Fruit fly (Drosophila melanogaster): ENCODE measurements around the gene rept.

rept gene

dm6 chr3L:19265761-19266160, 10.6 kb downstream of the rept start, which contains the start of gene CG45081:
Gene CG45081, plus strand, starts transcription at chr3L:19266061.
- no peak for TF ChIP-seq Mnt (GFP tag; optimal IDR thresholded peaks at IDR 0.05)
- TF ChIP-seq cic (GFP tag; optimal IDR thresholded peaks at IDR 0.05): peak; percentile 5

DNA sequence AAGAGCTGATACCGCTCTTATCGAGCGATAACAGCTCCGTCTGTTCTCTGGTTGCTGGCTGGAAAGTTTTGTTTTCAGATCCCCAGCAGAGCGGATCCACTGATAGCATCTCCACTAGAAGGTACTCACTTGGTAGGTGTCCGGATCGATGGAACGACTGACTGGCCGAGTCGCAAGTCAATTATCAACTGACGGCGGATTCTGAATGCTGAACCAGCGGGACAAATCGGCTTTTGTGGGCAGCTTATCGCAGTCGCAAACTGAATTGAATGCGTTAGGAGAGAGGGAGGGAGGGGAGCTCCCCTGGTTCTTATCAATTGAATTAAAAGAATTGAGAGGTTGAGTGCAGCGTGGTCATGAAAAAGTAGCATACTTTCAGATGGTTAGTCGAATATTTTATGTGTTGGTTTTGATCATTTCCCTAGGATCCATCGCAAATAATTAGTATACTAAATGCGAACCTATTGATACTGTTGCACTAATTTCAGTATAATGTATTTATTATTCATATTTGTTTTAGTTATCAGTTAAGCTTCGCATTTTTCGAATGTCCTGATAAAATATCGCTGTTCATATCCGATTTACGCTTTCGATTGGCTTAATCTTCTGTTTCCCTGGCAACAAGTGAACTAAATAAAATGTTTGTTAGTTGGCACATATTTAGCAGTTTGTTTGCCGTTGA, 13.7 kb downstream of the rept start, which contains the start of the genes Aldh7A1 and CG14085:
Gene Aldh7A1 (minus strand): TSS at position 194 of the 682 bp plus-strand sequence.
Gene CG14085 (plus strand): TSS at position 632 of the 682 bp plus-strand sequence.
- peak; percentile 11 for TF ChIP-seq Crg-1 (GFP tag; optimal IDR thresholded peaks at IDR 0.05)
- peak; percentile 69 for TF ChIP-seq CG12768 (GFP tag; optimal IDR thresholded peaks at IDR 0.05)
- no peak for TF ChIP-seq CG1620 (GFP tag; optimal IDR thresholded peaks at IDR 0.05)
- TF ChIP-seq Mnt (GFP tag; optimal IDR thresholded peaks at IDR 0.05): peak; percentile 49
- peak; percentile 48 for TF ChIP-seq tj (GFP tag; optimal IDR thresholded peaks at IDR 0.05)
- TF ChIP-seq cic (GFP tag; optimal IDR thresholded peaks at IDR 0.05): peak; percentile 55
- TF ChIP-seq cnc (optimal IDR thresholded peaks at IDR 0.05): no peak
- TF ChIP-seq CG5204 (GFP tag; optimal IDR thresholded peaks at IDR 0.05): peak; percentile 27
- peak; percentile 8 for TF ChIP-seq pad (GFP tag; optimal IDR thresholded peaks at IDR 0.05)
- no peak for TF ChIP-seq ovo (GFP tag; optimal IDR thresholded peaks at IDR 0.05)
- peak; percentile 2 for TF ChIP-seq CG7101 (tag; optimal IDR thresholded peaks at IDR 0.05)
- TF ChIP-seq Hr96 (GFP tag; optimal IDR thresholded peaks at IDR 0.05): peak; percentile 24
- no peak for TF ChIP-seq bab1 (GFP tag; optimal IDR thresholded peaks at IDR 0.05)
- TF ChIP-seq CG14711 (tag; optimal IDR thresholded peaks at IDR 0.05): peak; percentile 10

- TF ChIP-seq bab1 (GFP tag; optimal IDR thresholded peaks at IDR 0.05): no peak
- no peak for TF ChIP-seq Clk (GFP tag; optimal IDR thresholded peaks at IDR 0.05)
- TF ChIP-seq tj (GFP tag; optimal IDR thresholded peaks at IDR 0.05): no peak
- no peak for TF ChIP-seq toe (GFP tag; optimal IDR thresholded peaks at IDR 0.05)
- TF ChIP-seq Mnt (GFP tag; optimal IDR thresholded peaks at IDR 0.05): no peak
- TF ChIP-seq CG14711 (tag; optimal IDR thresholded peaks at IDR 0.05): no peak
- TF ChIP-seq CG12768 (GFP tag; optimal IDR thresholded peaks at IDR 0.05): no peak
- no peak for TF ChIP-seq Crg-1 (GFP tag; optimal IDR thresholded peaks at IDR 0.05)
- TF ChIP-seq CG7045 (GFP tag; optimal IDR thresholded peaks at IDR 0.05): no peak
- no peak for TF ChIP-seq CG7101 (tag; optimal IDR thresholded peaks at IDR 0.05)
- TF ChIP-seq CG1620 (GFP tag; optimal IDR thresholded peaks at IDR 0.05): no peak
- no peak for TF ChIP-seq pad (GFP tag; optimal IDR thresholded peaks at IDR 0.05)
- TF ChIP-seq ovo (GFP tag; optimal IDR thresholded peaks at IDR 0.05): no peak
- TF ChIP-seq CG11617 (GFP tag; optimal IDR thresholded peaks at IDR 0.05): no peak
- TF ChIP-seq CG5204 (GFP tag; optimal IDR thresholded peaks at IDR 0.05): no peak
- no peak for TF ChIP-seq cic (GFP tag; optimal IDR thresholded peaks at IDR 0.05)
- no peak for TF ChIP-seq cnc (optimal IDR thresholded peaks at IDR 0.05)
- TF ChIP-seq kay (GFP tag; ENCODE audit: borderline replicate concordance): no peak
- TF ChIP-seq CG33017 (tag; optimal IDR thresholded peaks at IDR 0.05): no peak
These were observed 15.4 kb downstream of the rept start, which contains the start of gene CG14088 for dm6 chr3L:19270542-19270941. Gene CG14088, minus strand, starts transcription at chr3L:19270642.

DNA sequence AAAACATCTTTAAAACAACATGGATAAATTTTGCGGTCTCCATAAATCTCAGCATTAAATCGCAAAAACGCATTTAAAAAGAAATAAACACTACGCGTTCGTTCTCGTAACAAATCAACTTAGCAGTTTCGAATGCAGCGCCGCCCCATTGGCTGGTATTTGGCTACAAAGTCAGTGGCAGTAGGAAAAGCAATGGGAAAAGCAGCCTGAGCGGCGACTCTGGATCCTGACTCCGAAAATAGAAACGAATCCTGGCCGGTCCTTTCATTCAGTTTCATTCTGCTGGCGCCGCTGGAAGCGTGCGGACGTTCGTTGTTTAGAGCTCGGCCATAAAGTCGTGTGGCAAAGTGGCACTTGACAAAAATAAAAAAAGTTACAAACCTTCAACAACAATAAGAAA, 20.4 kb downstream of the rept start, which contains the start of gene CG14086:
Gene CG14086 (plus strand): TSS at position 301 of the 400 bp plus-strand sequence.
- TF ChIP-seq CG33017 (tag; optimal IDR thresholded peaks at IDR 0.05) (no peak), Hr96 (GFP tag; optimal IDR thresholded peaks at IDR 0.05) (no peak), ovo (GFP tag; optimal IDR thresholded peaks at IDR 0.05) (no peak), CG1620 (GFP tag; optimal IDR thresholded peaks at IDR 0.05) (no peak), cnc (optimal IDR thresholded peaks at IDR 0.05) (no peak), Crg-1 (GFP tag; optimal IDR thresholded peaks at IDR 0.05) (no peak), Clk (GFP tag; optimal IDR thresholded peaks at IDR 0.05) (no peak), toe (GFP tag; optimal IDR thresholded peaks at IDR 0.05) (no peak), pad (GFP tag; optimal IDR thresholded peaks at IDR 0.05) (no peak), kay (GFP tag; ENCODE audit: borderline replicate concordance) (no peak)

DNA sequence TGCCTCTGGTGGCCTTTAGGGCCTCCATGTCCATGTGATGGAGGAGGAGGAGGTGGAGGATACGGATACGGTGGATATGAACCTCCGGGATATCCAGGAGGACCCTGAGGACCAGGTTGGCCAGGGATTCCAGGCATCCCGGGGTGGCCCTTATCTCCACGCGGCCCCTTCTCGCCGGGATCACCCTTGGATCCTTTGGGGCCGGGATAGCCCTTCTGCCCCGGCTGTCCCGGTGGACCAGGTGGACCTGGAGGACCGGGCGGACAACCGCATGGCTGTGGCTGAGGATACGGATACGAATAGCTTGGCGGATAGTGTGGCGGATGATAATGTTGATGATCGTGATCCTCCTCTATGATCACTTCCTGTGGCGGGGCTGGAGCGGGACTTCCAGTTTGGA, 25.1 kb downstream of the rept start:
- TF ChIP-seq CG7045 (GFP tag; optimal IDR thresholded peaks at IDR 0.05): no peak
- no peak for TF ChIP-seq cnc (optimal IDR thresholded peaks at IDR 0.05)
- no peak for TF ChIP-seq Clk (GFP tag; optimal IDR thresholded peaks at IDR 0.05)

- TF ChIP-seq Mnt (GFP tag; optimal IDR thresholded peaks at IDR 0.05): no peak
- no peak for TF ChIP-seq cic (GFP tag; optimal IDR thresholded peaks at IDR 0.05)
- TF ChIP-seq Clk (GFP tag; optimal IDR thresholded peaks at IDR 0.05): no peak
- TF ChIP-seq cnc (optimal IDR thresholded peaks at IDR 0.05): no peak
- no peak for TF ChIP-seq kay (GFP tag; ENCODE audit: borderline replicate concordance)
These were observed 25.6 kb downstream of the rept start, which contains the start of gene CG14089 for dm6 chr3L:19280700-19281099. Gene CG14089, minus strand, starts transcription at chr3L:19280800.

- TF ChIP-seq CG33017 (tag; optimal IDR thresholded peaks at IDR 0.05) (no peak), Mnt (GFP tag; optimal IDR thresholded peaks at IDR 0.05) (peak; percentile 52), CG11617 (GFP tag; optimal IDR thresholded peaks at IDR 0.05) (peak; percentile 39), toe (GFP tag; optimal IDR thresholded peaks at IDR 0.05) (no peak), pad (GFP tag; optimal IDR thresholded peaks at IDR 0.05) (no peak), tj (GFP tag; optimal IDR thresholded peaks at IDR 0.05) (no peak)
These were observed 33.3 kb downstream of the rept start for dm6 chr3L:19288395-19288969.

Measured in whole organism, adult.